Fruit fly (Drosophila melanogaster): ENCODE data around the gene Ror.

The Ror gene

DNA sequence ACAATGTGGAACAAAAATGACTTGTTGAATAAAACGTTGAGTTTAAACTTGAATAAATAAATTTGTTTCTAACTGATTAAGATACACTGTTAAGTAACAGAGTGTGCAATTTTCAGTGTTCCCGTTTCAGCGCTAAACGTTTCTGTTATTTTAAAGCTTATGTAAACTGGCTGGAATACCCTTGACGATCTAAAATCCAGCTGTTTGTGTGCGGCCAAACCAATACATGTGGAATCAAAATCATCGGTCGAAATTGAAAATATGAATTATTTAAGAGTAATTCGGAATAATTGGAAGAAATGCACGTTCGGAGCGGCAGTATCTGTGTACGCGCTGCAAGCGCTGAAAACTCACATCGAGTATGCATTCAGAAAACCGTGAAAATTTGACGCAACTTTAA lies 18.2 kb downstream of the Ror start, which contains the start of gene Mulk:
Gene Mulk, plus strand, starts transcription at position 198 of the 400 bp plus-strand sequence.
- TF ChIP-seq Dll (optimal IDR thresholded peaks at IDR 0.05) (no peak), CG8478 (optimal IDR thresholded peaks at IDR 0.05) (no peak), EcR (GFP tag; optimal IDR thresholded peaks at IDR 0.05) (no peak), usp (GFP tag; optimal IDR thresholded peaks at IDR 0.05) (no peak), psq (optimal IDR thresholded peaks at IDR 0.05) (no peak), pan (optimal IDR thresholded peaks at IDR 0.05) (no peak)

DNA sequence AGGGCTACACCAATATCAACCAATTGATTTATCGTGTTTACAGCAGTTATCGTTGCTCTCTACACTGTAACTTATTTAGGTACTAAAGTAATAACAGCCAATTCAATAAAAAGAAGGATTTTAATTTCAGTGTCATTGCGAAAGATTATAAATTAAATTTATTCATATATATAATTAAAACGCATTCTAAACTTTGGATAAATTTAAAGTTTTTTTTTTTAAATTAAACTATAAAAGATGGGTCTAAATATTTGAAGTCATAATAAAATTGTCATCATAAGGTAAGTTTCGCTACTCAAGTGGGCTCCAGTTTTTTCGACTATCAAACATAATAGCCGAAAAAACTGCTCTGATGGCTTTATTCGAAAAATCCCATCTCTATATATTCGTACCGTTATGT lies 20.6 kb downstream of the Ror start, which contains the start of gene trk:
Gene trk, minus strand, starts transcription at position 101 of the 400 bp plus-strand sequence.
- TF ChIP-seq Dll (optimal IDR thresholded peaks at IDR 0.05) = no peak
- no peak for TF ChIP-seq psq (optimal IDR thresholded peaks at IDR 0.05)
- no peak for TF ChIP-seq EcR (GFP tag; optimal IDR thresholded peaks at IDR 0.05)
- TF ChIP-seq CG8478 (optimal IDR thresholded peaks at IDR 0.05) = no peak
- TF ChIP-seq pan (optimal IDR thresholded peaks at IDR 0.05) = no peak
- no peak for TF ChIP-seq usp (GFP tag; optimal IDR thresholded peaks at IDR 0.05)

DNA sequence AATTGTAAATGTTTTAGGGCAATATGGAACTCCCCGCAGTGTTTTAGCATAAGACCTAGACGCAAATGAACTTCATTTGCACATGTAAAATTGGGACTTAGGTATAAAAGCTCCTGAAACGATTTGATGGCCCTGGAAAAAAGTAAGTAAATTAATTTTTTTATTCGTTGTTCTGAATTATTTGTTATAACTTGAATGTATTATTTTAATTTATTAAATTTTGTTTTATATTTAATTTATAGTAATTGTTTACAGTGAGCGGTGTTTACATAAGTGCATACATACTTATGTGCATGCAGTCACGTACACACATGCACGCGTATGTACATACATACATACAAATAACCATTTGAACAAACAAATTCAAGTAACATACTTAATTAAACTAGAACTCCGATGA lies 24.8 kb downstream of the Ror start:
- TF ChIP-seq CG8478 (optimal IDR thresholded peaks at IDR 0.05) (no peak), usp (GFP tag; optimal IDR thresholded peaks at IDR 0.05) (no peak), pan (optimal IDR thresholded peaks at IDR 0.05) (no peak), EcR (GFP tag; optimal IDR thresholded peaks at IDR 0.05) (no peak), Dll (optimal IDR thresholded peaks at IDR 0.05) (no peak)

DNA sequence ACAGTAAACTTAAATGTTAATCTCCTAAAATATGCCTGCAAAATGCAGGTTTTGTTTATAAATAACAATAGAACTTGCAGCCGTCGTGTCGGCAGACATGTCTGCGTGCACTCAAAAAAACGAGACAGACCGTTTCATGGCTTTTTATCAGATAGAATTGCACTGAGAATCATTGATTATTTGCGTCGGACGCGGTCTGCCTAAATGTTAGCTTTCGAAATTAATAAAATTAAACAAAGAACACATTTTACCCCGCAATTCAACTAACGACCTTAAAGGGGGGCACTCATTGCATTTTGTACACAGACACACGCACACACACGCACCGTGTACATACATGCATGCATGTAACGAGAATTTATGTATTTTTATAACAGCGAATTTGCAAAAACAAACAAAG lies 25.2 kb downstream of the Ror start:
- no peak for TF ChIP-seq Dll (optimal IDR thresholded peaks at IDR 0.05)
- TF ChIP-seq psq (optimal IDR thresholded peaks at IDR 0.05) = no peak
- no peak for TF ChIP-seq pan (optimal IDR thresholded peaks at IDR 0.05)
- no peak for TF ChIP-seq CG8478 (optimal IDR thresholded peaks at IDR 0.05)
- TF ChIP-seq EcR (GFP tag; optimal IDR thresholded peaks at IDR 0.05) = no peak
- TF ChIP-seq usp (GFP tag; optimal IDR thresholded peaks at IDR 0.05) = no peak

DNA sequence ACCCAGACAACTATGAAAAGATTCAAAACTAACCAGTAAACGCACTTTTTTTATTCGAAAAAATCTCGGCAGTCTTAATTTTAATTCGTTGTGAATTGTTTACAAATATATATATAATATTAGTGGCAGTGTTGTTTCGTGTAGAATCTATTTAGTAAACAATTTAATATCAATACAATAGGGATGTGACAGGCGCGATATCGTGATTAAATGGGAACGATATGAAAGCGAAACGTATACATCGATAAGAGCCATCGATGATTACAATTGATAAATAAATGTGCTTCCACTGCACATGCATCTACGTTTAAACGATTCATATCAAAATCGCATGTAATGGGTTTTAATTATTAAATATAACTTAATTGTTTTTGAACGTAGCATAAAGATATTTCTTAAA lies 25.7 kb downstream of the Ror start:
- TF ChIP-seq usp (GFP tag; optimal IDR thresholded peaks at IDR 0.05) (no peak), pan (optimal IDR thresholded peaks at IDR 0.05) (no peak), psq (optimal IDR thresholded peaks at IDR 0.05) (no peak), EcR (GFP tag; optimal IDR thresholded peaks at IDR 0.05) (no peak), Dll (optimal IDR thresholded peaks at IDR 0.05) (no peak), CG8478 (optimal IDR thresholded peaks at IDR 0.05) (no peak)

DNA sequence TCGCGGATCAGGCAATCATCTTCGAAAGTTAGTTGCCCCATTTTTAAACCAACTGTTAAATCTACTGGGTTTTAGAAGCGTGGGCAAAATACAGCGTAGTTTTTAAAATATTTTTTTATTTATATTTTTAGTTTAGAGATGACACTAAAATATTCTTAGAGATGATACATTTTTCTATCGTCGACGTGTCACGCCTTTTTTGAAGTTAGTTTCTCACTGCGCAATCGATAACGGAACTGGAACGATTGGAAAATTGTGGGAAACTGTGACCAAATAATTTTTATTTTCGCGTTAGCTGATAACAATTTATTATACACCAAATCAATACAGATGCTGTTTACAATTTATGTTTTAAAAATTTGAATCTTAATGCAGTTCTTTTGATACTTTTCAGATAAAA lies 27.0 kb downstream of the Ror start, which contains the start of gene Utx:
Gene Utx, minus strand, starts transcription at position 154 of the 400 bp plus-strand sequence.
- no peak for TF ChIP-seq usp (GFP tag; optimal IDR thresholded peaks at IDR 0.05)
- no peak for TF ChIP-seq psq (optimal IDR thresholded peaks at IDR 0.05)
- no peak for TF ChIP-seq CG8478 (optimal IDR thresholded peaks at IDR 0.05)

DNA sequence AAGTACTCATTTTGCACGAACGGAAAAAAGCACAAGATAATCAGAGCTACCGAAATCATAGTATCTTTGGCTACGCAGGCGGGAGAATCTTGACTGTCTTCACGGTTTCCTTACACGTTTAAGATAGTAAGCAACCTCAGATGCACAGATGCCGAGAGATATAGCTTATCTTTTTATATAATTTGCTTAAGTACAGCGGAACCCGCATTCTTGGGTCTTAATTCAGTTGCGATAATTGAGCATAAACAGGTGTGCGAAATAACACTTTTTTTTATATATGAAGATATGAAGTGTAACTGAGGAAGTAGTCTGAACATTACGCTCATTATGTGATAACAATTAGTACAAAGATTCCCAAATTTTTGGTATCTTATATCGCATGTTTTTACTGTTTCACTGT lies 29.1 kb downstream of the Ror start, which contains the start of gene CG34043:
Gene CG34043, minus strand, starts transcription at position 101 of the 400 bp plus-strand sequence.
- TF ChIP-seq psq (optimal IDR thresholded peaks at IDR 0.05) = no peak
- no peak for TF ChIP-seq EcR (GFP tag; optimal IDR thresholded peaks at IDR 0.05)
- TF ChIP-seq Dll (optimal IDR thresholded peaks at IDR 0.05) = no peak
- TF ChIP-seq usp (GFP tag; optimal IDR thresholded peaks at IDR 0.05) = no peak
- TF ChIP-seq pan (optimal IDR thresholded peaks at IDR 0.05) = no peak
- no peak for TF ChIP-seq CG8478 (optimal IDR thresholded peaks at IDR 0.05)

DNA sequence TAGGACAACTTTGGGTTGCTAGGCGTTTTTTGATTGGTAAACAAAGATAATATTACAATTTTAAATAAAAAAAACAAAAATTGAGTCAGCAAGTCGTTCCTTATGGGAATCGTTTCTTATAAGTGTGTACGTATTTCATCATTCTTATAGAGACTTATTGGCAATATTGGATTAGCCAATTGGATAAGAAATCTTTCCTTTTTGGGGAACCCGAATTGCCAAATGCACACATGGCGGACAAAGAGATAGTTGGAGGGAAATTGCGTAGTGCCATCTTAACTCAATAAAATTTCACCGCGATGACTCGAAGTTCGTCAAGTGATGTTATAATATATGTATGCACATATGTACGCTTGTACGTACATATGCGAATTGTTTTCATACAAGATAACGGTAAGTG lies 39.6 kb downstream of the Ror start:
- TF ChIP-seq Dll (optimal IDR thresholded peaks at IDR 0.05) = no peak
- TF ChIP-seq psq (optimal IDR thresholded peaks at IDR 0.05) = no peak
- no peak for TF ChIP-seq CG8478 (optimal IDR thresholded peaks at IDR 0.05)
- TF ChIP-seq usp (GFP tag; optimal IDR thresholded peaks at IDR 0.05) = no peak
- TF ChIP-seq EcR (GFP tag; optimal IDR thresholded peaks at IDR 0.05) = no peak
- no peak for TF ChIP-seq pan (optimal IDR thresholded peaks at IDR 0.05)

DNA sequence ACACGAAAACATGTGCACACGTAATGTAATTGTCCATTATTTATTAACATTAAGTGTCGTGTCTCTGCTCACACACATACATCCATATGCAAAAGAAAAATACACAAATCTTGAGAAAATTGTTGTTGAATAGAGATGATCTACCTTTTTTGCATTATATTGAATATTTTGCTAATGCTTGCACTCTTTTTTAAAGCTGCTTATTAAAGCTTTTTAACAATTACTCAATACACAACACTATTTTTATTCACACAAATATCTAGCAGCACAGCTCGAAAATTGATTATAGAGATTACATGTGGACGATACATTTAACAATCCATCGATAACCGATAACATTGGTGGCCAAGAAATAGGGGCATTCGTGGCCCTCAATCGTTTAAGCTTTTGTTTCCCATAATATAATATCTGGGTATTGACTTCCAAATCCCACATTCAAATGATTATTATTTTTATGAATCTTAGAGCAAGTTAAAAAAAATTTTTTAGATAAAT lies 40.5 kb downstream of the Ror start, which contains the start of gene Ufd4:
Gene Ufd4, minus strand, starts transcription at position 300 of the 495 bp plus-strand sequence.
- TF ChIP-seq EcR (GFP tag; optimal IDR thresholded peaks at IDR 0.05) (no peak), pan (optimal IDR thresholded peaks at IDR 0.05) (no peak), CG8478 (optimal IDR thresholded peaks at IDR 0.05) (no peak), Dll (optimal IDR thresholded peaks at IDR 0.05) (no peak), usp (GFP tag; optimal IDR thresholded peaks at IDR 0.05) (no peak), psq (optimal IDR thresholded peaks at IDR 0.05) (no peak)

DNA sequence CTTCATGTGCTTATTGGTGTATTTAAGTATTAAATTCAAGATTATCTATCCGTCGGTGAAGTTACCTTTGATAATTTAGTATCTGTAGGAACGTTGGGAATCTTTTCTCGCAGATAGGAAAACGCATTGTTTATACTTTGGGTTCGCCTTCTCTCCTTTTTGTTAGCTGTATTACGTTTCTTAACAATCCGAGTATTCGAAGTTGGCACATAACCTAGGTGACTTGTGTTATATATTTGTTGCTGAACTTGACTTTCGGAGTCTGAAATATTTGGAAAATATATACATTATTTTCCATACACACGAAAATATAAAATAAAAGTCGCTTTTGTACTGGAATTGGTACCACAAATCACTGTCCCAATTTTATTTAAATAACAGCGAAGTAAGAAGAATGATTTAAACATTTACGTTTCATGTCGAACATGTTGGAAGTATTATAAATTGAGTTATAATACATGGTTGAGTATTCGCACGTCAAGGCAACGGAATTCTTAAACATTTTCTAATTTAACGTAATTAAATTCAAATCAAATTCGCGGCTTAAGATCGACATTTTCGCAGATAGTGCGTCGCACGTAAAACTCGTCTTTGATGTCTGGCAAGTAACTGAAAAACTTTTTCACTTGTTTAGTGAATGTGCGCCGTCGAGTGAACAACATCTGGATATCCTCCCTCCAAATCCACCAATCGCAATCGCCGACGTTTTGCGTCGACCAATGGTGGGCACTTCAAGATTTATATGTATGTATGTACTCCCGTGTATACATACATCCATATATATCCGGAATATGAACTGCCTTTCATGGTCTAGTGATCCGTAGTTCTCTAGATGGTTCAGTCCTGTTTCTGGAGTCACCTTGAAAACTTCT lies 43.4 kb downstream of the Ror start, which contains the start of gene Hand:
Gene Hand, minus strand, starts transcription at position 588 of the 872 bp plus-strand sequence.
- TF ChIP-seq usp (GFP tag; optimal IDR thresholded peaks at IDR 0.05) (no peak), pan (optimal IDR thresholded peaks at IDR 0.05) (no peak)

DNA sequence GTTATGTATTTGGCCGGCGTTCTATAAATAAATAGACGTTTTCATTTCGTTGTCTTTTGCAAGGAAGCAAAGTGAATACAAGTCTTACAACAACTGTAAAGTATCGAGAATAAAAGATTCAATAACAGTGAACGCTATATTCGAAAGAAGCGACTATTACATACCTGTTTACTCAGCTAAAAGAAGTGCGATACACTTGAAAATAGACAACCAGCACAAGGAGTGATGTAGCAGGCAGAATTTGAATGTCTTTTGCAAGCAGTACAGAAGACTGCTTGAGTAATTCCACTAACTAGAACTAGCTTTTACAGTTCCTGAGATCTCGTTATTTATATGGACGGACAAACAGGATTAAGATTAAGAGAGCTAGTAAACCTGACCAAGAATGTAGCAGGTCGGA lies 46.7 kb downstream of the Ror start:
- TF ChIP-seq EcR (GFP tag; optimal IDR thresholded peaks at IDR 0.05) (no peak), pan (optimal IDR thresholded peaks at IDR 0.05) (no peak), usp (GFP tag; optimal IDR thresholded peaks at IDR 0.05) (no peak), CG8478 (optimal IDR thresholded peaks at IDR 0.05) (no peak), Dll (optimal IDR thresholded peaks at IDR 0.05) (no peak), psq (optimal IDR thresholded peaks at IDR 0.05) (no peak)

DNA sequence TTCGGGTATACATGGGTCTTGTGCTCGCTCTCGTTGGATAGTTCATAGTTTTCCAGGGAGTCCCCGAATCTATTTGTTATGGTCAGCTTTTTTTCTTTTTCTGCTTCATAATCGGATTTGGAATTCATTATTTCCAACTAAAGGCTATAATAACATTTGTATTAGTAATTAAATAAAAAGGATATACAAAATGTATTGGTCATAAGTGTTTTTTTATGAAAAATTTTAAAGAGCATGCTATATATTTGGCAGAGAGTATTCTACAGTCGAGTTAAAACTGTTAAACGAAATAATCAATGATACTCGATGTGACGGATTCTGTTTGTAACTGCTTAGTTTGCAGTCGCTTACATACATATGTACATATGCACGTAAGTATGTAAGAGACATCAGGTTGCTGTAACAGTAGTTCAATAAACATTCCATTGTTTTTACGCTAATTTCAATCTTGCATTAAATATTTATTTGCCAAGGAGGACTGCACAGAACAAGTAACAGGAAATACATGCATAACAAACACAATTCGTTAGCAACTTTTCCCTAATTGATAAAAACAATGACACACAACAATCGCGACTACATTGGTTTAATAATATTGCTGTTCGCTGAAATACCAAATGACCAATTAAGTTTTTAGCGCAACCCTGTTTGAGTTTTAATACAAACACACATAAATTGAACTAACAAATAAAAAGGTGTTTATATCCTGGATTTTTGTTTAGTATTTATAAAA lies 47.6 kb downstream of the Ror start:
- TF ChIP-seq EcR (GFP tag; optimal IDR thresholded peaks at IDR 0.05) (no peak), CG8478 (optimal IDR thresholded peaks at IDR 0.05) (no peak)

Measured in whole organism.